Fruit fly (Drosophila melanogaster): ENCODE measurements around the gene Jwa.

Jwa gene

DNA sequence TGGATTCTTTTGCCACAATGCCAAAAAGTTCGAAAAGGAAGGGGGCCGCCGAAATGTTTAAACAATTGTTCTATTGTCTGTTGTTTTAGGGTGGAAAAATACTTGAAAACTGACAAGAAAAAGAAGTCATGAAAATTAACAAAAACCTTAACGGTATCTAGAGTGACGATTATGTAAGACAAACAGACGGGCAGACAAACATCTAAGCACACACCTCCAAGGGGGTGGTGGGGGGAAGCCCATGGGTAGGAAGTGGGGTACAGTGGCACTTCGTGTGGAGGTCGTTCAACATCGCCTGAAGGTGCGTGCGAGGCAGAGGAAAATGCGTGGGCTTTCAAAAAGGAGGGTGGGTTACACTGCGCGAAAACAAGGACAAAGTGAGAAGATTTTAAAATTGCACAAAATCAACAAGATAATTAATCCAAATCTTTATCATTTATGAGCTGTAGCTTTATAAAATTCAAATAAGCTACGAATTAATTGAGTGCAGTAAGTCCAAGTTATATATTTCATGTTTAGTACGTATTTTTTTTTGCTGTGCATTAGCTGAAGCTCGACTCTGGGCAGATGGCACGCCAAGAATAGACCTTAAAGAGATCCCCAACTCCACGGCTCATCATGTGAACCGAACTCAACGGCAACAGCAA is 12.0 kb upstream of the Jwa start (continued):
- TF ChIP-seq CG4424 (GFP tag; optimal IDR thresholded peaks at IDR 0.05), result no peak
- TF ChIP-seq zf30C (GFP tag; optimal IDR thresholded peaks at IDR 0.05), result no peak
- TF ChIP-seq Sry-δ (GFP tag; optimal IDR thresholded peaks at IDR 0.05), result no peak
- no peak for TF ChIP-seq CG3065 (GFP tag; optimal IDR thresholded peaks at IDR 0.05)
- TF ChIP-seq HmgD (GFP tag; optimal IDR thresholded peaks at IDR 0.05), result no peak
- TF ChIP-seq btn (GFP tag; optimal IDR thresholded peaks at IDR 0.05), result no peak
- no peak for TF ChIP-seq CG4328 (GFP tag; optimal IDR thresholded peaks at IDR 0.05)
- no peak for TF ChIP-seq Hsf (GFP tag; optimal IDR thresholded peaks at IDR 0.05)
- no peak for TF ChIP-seq CG10654 (GFP tag; optimal IDR thresholded peaks at IDR 0.05)
- TF ChIP-seq unc-4 (GFP tag; IDR thresholded peaks at IDR 0.05; ENCODE audit: partially characterized antibody), result no peak
- no peak for TF ChIP-seq CG6175 (GFP tag; IDR thresholded peaks at IDR 0.05)
- peak; percentile 15 for TF ChIP-seq CG10209 (GFP tag; optimal IDR thresholded peaks at IDR 0.05)
- no peak for TF ChIP-seq ind (GFP tag; optimal IDR thresholded peaks at IDR 0.05)
- no peak for TF ChIP-seq CG12155 (GFP tag; optimal IDR thresholded peaks at IDR 0.05)
- no peak for TF ChIP-seq row (GFP tag; IDR thresholded peaks at IDR 0.05)
- no peak for TF ChIP-seq CG16863 (GFP tag; optimal IDR thresholded peaks at IDR 0.05)
- no peak for TF ChIP-seq nom (GFP tag; optimal IDR thresholded peaks at IDR 0.05)
- no peak for TF ChIP-seq fd102C (GFP tag; optimal IDR thresholded peaks at IDR 0.05)
- TF ChIP-seq CG13123 (GFP tag; optimal IDR thresholded peaks at IDR 0.05), result no peak
- no peak for TF ChIP-seq CG8944 (GFP tag; optimal IDR thresholded peaks at IDR 0.05)
- TF ChIP-seq Ssrp (tag; optimal IDR thresholded peaks at IDR 0.05), result no peak
- TF ChIP-seq Dll (GFP tag; IDR thresholded peaks at IDR 0.05; ENCODE audit: partially characterized antibody), result no peak
- no peak for TF ChIP-seq CG9727 (GFP tag; optimal IDR thresholded peaks at IDR 0.05)
- no peak for TF ChIP-seq br (optimal IDR thresholded peaks at IDR 0.05)
- TF ChIP-seq E2f2 (GFP tag; IDR thresholded peaks at IDR 0.05), result 0 out of 2 replicates have a peak, but pooled peaks have one; percentile 10
- no peak for TF ChIP-seq ase (GFP tag; IDR thresholded peaks at IDR 0.05)
- peak; percentile 23 for TF ChIP-seq wek (GFP tag; optimal IDR thresholded peaks at IDR 0.05)
- no peak for TF ChIP-seq Sox100B (GFP tag; optimal IDR thresholded peaks at IDR 0.05)
- no peak for TF ChIP-seq Adf1 (GFP tag; IDR thresholded peaks at IDR 0.05)
- TF ChIP-seq CG4404 (GFP tag; IDR thresholded peaks at IDR 0.05), result no peak
- no peak for TF ChIP-seq inv (GFP tag; IDR thresholded peaks at IDR 0.05; ENCODE audit: partially characterized antibody)
- TF ChIP-seq Ravus (GFP tag; IDR thresholded peaks at IDR 0.05), result no peak
- no peak for TF ChIP-seq pros (GFP tag; optimal IDR thresholded peaks at IDR 0.05)
- 0 out of 2 replicates have a peak, but pooled peaks have one; percentile 18 for TF ChIP-seq Awh (GFP tag; IDR thresholded peaks at IDR 0.05)
- TF ChIP-seq dysf (GFP tag; IDR thresholded peaks at IDR 0.05), result 0 out of 3 replicates have a peak, but pooled peaks have one; percentile 34
- TF ChIP-seq Mrtf (GFP tag; IDR thresholded peaks at IDR 0.05), result no peak
- TF ChIP-seq trem (tag; optimal IDR thresholded peaks at IDR 0.05), result no peak
- no peak for TF ChIP-seq CG15073 (GFP tag; optimal IDR thresholded peaks at IDR 0.05)
- no peak for TF ChIP-seq Hr51 (GFP tag; optimal IDR thresholded peaks at IDR 0.05)
- TF ChIP-seq Gug (GFP tag; IDR thresholded peaks at IDR 0.05), result no peak
- no peak for TF ChIP-seq p53 (GFP tag; optimal IDR thresholded peaks at IDR 0.05)
- no peak for TF ChIP-seq Sry-β (GFP tag; optimal IDR thresholded peaks at IDR 0.05)
- TF ChIP-seq CG8359 (GFP tag; optimal IDR thresholded peaks at IDR 0.05; ENCODE audit: borderline replicate concordance), result no peak
- TF ChIP-seq CG34224 (GFP tag; IDR thresholded peaks at IDR 0.05; ENCODE audit: partially characterized antibody), result no peak
- TF ChIP-seq NC2β (GFP tag; optimal IDR thresholded peaks at IDR 0.05), result no peak
- TF ChIP-seq gfzf (GFP tag; optimal IDR thresholded peaks at IDR 0.05), result no peak
- no peak for TF ChIP-seq CG9437 (GFP tag; optimal IDR thresholded peaks at IDR 0.05)
- TF ChIP-seq CG17802 (tag; optimal IDR thresholded peaks at IDR 0.05), result no peak
- peak; percentile 6 for TF ChIP-seq odd (GFP tag; optimal IDR thresholded peaks at IDR 0.05)
- TF ChIP-seq Max (GFP tag; optimal IDR thresholded peaks at IDR 0.05), result no peak
- no peak for TF ChIP-seq danr (GFP tag; IDR thresholded peaks at IDR 0.05)

Measured in whole organism, embryonic.